Worm (Caenorhabditis elegans) whole organism, L4 larva: ENCODE results near the gene Y48B6A.5.
A peak's percentile ranks its signal among the peaks of the same experiment; 100 is the strongest.

ENCODE experiments used
- ZK546.5 ChIP-seq, 2 experiments: sonication (generic microtip); optimal IDR thresholded peaks; 2 replicates each; lab custom pipeline; 2017; ENCODE audit warnings: missing biosample characterization in 2 of 2, missing genetic modification characterization in 2 of 2
- arid-1 ChIP-seq: fragments of 200-800 bp; sonication (Bioruptor generic); conservative IDR thresholded peaks from 2 replicates; pipeline ENCODE4 v1.3.6; 2022; ENCODE audit warnings: missing genetic modification reagents, missing genetic modification characterization, missing compliant biosample characterization
- ceh-20 ChIP-seq: fragments of 200-800 bp; sonication (Bioruptor generic); IDR thresholded peaks from 2 replicates; pipeline ENCODE4 v1.3.6; 2022; ENCODE audit warnings: missing genetic modification reagents, missing genetic modification characterization, missing compliant biosample characterization
- pha-4 ChIP-seq, 2 experiments: fragments of 150-350 bp in 1 of 2; fragments of 200-800 bp in 1 of 2; sonication (Bioruptor generic) in 1 of 2; IDR thresholded peaks in 1 of 2; optimal IDR thresholded peaks in 1 of 2; 2 replicates each; pipeline versions ENCODE4 v1.3.6 to Lab custom; 2014 to 2022; ENCODE audit warnings: missing genetic modification characterization in 2 of 2, missing genetic modification reagents in 2 of 2, missing biosample characterization in 1 of 2, missing compliant biosample characterization in 1 of 2
- set-16 ChIP-seq: fragments of 200-800 bp; sonication (Bioruptor generic); IDR thresholded peaks from 2 replicates; pipeline ENCODE4 v1.3.6; 2022; ENCODE audit warnings: missing genetic modification reagents, missing genetic modification characterization, missing compliant biosample characterization
- unc-39 ChIP-seq: sonication (generic microtip); optimal IDR thresholded peaks from 2 replicates; lab custom pipeline; 2017; ENCODE audit warnings: missing biosample characterization, missing genetic modification characterization

DNA sequence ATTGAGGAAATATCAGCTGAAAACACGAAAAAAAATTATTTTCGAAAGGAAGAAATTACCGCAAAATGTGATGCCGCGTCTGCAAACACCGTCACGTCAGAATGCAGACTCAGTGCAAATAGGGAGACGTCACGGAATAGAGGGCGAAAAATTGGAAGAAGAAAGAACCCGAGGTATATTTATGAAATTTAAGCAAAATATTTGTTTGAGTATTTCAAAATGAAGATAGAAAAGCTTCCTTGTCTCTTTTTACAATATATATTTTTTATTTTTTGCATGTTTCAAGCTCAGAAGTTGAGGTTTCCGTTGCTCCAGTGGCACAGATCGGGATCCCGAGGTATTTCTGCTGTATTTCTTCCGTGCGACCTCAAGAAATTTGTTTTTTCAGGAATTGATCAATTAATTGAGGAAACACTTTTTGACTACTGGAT, 31.1 kb downstream of the Y48B6A.5 start, which contains the start of gene W03H9.2:
- TF ChIP-seq ZK546.5 (tag; optimal IDR thresholded peaks at IDR 0.05; lab: Kevin White, UChicago) (no peak), pha-4 (GFP tag; IDR thresholded peaks at IDR 0.05; lab: Robert Waterston, UW) (peak; percentile 58; the same call in 1 of the 2 replicates), pha-4 (tag; optimal IDR thresholded peaks at IDR 0.05; lab: Kevin White, UChicago) (no peak), ceh-20 (GFP tag; lab: Robert Waterston, UW) (no peak), arid-1 (GFP tag; lab: Robert Waterston, UW) (0 out of 2 replicates have a peak, but pooled peaks have one; percentile 9), unc-39 (tag; lab: Kevin White, UChicago) (no peak), set-16 (GFP tag; lab: Robert Waterston, UW) (no peak)
